1 worm cellular context compared by ENCODE assay signal in the genomic region with DNA sequence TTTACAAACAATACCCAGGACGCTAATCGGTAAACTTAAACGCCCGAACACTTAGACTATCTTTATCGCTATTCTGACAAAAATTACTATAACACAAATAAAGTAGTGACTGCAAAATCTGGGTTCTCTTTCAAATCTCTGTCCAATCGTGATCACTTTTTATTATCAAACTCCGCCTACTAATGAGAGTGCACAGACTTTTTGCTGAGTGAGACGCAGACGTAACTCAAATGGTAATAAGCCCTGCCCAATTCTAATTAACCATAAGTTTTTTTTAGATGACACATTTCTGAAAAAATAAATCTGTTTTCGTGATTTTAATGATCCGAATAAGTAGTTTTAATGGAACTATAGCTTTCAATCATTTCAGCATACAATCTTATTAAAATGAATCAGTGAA.
TF ChIP-seq lines count a peak whose summit lies in the region.

No protein-coding gene starts in this region.

TF ChIP-seq in whole organism, L1 larva, 84 proteins besides CTCF, POLR2A, EP300 and RAD21 (continued from another document):
- TF ChIP-seq nhr-76 (tag; optimal IDR thresholded peaks at IDR 0.05; lab: Kevin White, UChicago), result no peak
- TF ChIP-seq ceh-82 (tag; optimal IDR thresholded peaks at IDR 0.05; lab: Kevin White, UChicago), result no peak
- TF ChIP-seq alr-1 (tag; optimal IDR thresholded peaks at IDR 0.05; lab: Kevin White, UChicago; ENCODE audit: borderline replicate concordance), result no peak
- TF ChIP-seq swsn-7 (tag; optimal IDR thresholded peaks at IDR 0.05; lab: Kevin White, UChicago), result no peak
- TF ChIP-seq lin-35 (GFP tag; optimal IDR thresholded peaks at IDR 0.05; lab: Kevin White, UChicago), result peak in 1 of 2 experiments; percentile 1
- TF ChIP-seq ceh-88 (GFP tag; IDR thresholded peaks at IDR 0.05; lab: Robert Waterston, UW), result no peak
- no peak for TF ChIP-seq C34B4.2 (tag; optimal IDR thresholded peaks at IDR 0.05; lab: Kevin White, UChicago)
- no peak for TF ChIP-seq ama-1 (optimal IDR thresholded peaks at IDR 0.05; lab: Kevin White, UChicago)
- TF ChIP-seq aha-1 (tag; optimal IDR thresholded peaks at IDR 0.05; lab: Kevin White, UChicago), result no peak
- TF ChIP-seq C16A3.4 (tag; optimal IDR thresholded peaks at IDR 0.05; lab: Kevin White, UChicago), result no peak
- peak; percentile 11 for TF ChIP-seq irx-1 (tag; optimal IDR thresholded peaks at IDR 0.05; lab: Kevin White, UChicago)
- no peak for TF ChIP-seq egl-13 (tag; optimal IDR thresholded peaks at IDR 0.05; lab: Kevin White, UChicago)
- no peak for TF ChIP-seq unc-86 (tag; optimal IDR thresholded peaks at IDR 0.05; lab: Kevin White, UChicago)
- no peak for TF ChIP-seq tbx-2 (tag; optimal IDR thresholded peaks at IDR 0.05; lab: Kevin White, UChicago)
- TF ChIP-seq lin-39 (tag; optimal IDR thresholded peaks at IDR 0.05; lab: Kevin White, UChicago), result no peak
- TF ChIP-seq fkh-4 (tag; optimal IDR thresholded peaks at IDR 0.05; lab: Kevin White, UChicago; ENCODE audit: borderline replicate concordance), result no peak
- no peak for TF ChIP-seq nhr-47 (tag; optimal IDR thresholded peaks at IDR 0.05; lab: Kevin White, UChicago)
- TF ChIP-seq ceh-90 (tag; optimal IDR thresholded peaks at IDR 0.05; lab: Kevin White, UChicago), result no peak
- TF ChIP-seq dsc-1 (tag; optimal IDR thresholded peaks at IDR 0.05; lab: Kevin White, UChicago), result peak; percentile 51
- TF ChIP-seq pag-3 (tag; optimal IDR thresholded peaks at IDR 0.05; lab: Kevin White, UChicago; ENCODE audit: borderline replicate concordance, insufficient read depth), result no peak
- no peak for TF ChIP-seq ztf-11 (tag; optimal IDR thresholded peaks at IDR 0.05; lab: Kevin White, UChicago)
- TF ChIP-seq nhr-237 (tag; optimal IDR thresholded peaks at IDR 0.05; lab: Kevin White, UChicago), result no peak
- TF ChIP-seq mef-2 (tag; optimal IDR thresholded peaks at IDR 0.05; lab: Kevin White, UChicago), result no peak
- no peak for TF ChIP-seq nhr-11 (tag; optimal IDR thresholded peaks at IDR 0.05; lab: Kevin White, UChicago)
- peak in 1 of 2 experiments; percentile 1 for TF ChIP-seq lsy-2 (tag; optimal IDR thresholded peaks at IDR 0.05; lab: Kevin White, UChicago)
- no peak for TF ChIP-seq efl-1 (optimal IDR thresholded peaks at IDR 0.05; lab: Kevin White, UChicago)
- peak in 1 of 2 experiments; percentile 11 for TF ChIP-seq efl-1 (GFP tag; optimal IDR thresholded peaks at IDR 0.05 in 1 of 2; lab: Kevin White, UChicago)
- TF ChIP-seq aly-2 (tag; optimal IDR thresholded peaks at IDR 0.05; lab: Kevin White, UChicago), result no peak
- TF ChIP-seq nhr-71 (tag; optimal IDR thresholded peaks at IDR 0.05; lab: Kevin White, UChicago), result no peak
- TF ChIP-seq tlp-1 (tag; optimal IDR thresholded peaks at IDR 0.05; lab: Kevin White, UChicago), result no peak
- TF ChIP-seq nhr-28 (tag; optimal IDR thresholded peaks at IDR 0.05; lab: Kevin White, UChicago), result no peak
- TF ChIP-seq sptf-1 (tag; optimal IDR thresholded peaks at IDR 0.05; lab: Kevin White, UChicago), result no peak
- no peak for TF ChIP-seq mdl-1 (tag; optimal IDR thresholded peaks at IDR 0.05; lab: Kevin White, UChicago)
- TF ChIP-seq ces-1 (GFP tag; optimal IDR thresholded peaks at IDR 0.05; lab: Kevin White, UChicago), result no peak
- TF ChIP-seq isw-1 (GFP tag; IDR thresholded peaks at IDR 0.05; lab: Robert Waterston, UW), result no peak
- TF ChIP-seq blmp-1 (tag; optimal IDR thresholded peaks at IDR 0.05; lab: Kevin White, UChicago), result no peak
- no peak for TF ChIP-seq Y116A8C.19 (tag; optimal IDR thresholded peaks at IDR 0.05; lab: Kevin White, UChicago; ENCODE audit: borderline replicate concordance)
- TF ChIP-seq unc-30 (tag; optimal IDR thresholded peaks at IDR 0.05; lab: Kevin White, UChicago), result no peak
- peak; percentile 48 for TF ChIP-seq skn-1 (tag; optimal IDR thresholded peaks at IDR 0.05; lab: Kevin White, UChicago)
- TF ChIP-seq hpl-2 (GFP tag; optimal IDR thresholded peaks at IDR 0.05; lab: Kevin White, UChicago), result no peak
- no peak for TF ChIP-seq nhr-90 (tag; optimal IDR thresholded peaks at IDR 0.05; lab: Kevin White, UChicago; ENCODE audit: poor library complexity)
- no peak for TF ChIP-seq pqm-1 (tag; optimal IDR thresholded peaks at IDR 0.05; lab: Kevin White, UChicago)
- TF ChIP-seq sup-37 (GFP tag; optimal IDR thresholded peaks at IDR 0.05; lab: Kevin White, UChicago), result no peak
- no peak for TF ChIP-seq ets-5 (GFP tag; IDR thresholded peaks at IDR 0.05; lab: Robert Waterston, UW)
- no peak for TF ChIP-seq nhr-77 (tag; optimal IDR thresholded peaks at IDR 0.05; lab: Kevin White, UChicago)
- no peak for TF ChIP-seq C04F5.9 (tag; optimal IDR thresholded peaks at IDR 0.05; lab: Kevin White, UChicago)
- TF ChIP-seq fos-1 (tag; optimal IDR thresholded peaks at IDR 0.05; lab: Kevin White, UChicago), result peak; percentile 16
TF ChIP-seq in whole organism, L1 larva: peak in this region for 8.
